Worm (Caenorhabditis elegans): ENCODE data around the gene H12D21.5.

Gene H12D21.5

ce11 chrV:14849628-14850027 is 44.2 kb upstream of the H12D21.5 start (continued):
- TF ChIP-seq hrde-1 (tag; optimal IDR thresholded peaks at IDR 0.05; ENCODE audit: borderline replicate concordance) (no peak), ZK185.1 (tag; optimal IDR thresholded peaks at IDR 0.05; ENCODE audit: poor library complexity, severe bottlenecking) (peak; percentile 53), attf-3 (GFP tag; conservative IDR thresholded peaks at IDR 0.05) (no peak), ztf-25 (GFP tag; IDR thresholded peaks at IDR 0.05) (no peak), tlf-1 (GFP tag; optimal IDR thresholded peaks at IDR 0.05) (peak; percentile 39), lin-40 (tag; optimal IDR thresholded peaks at IDR 0.05) (peak; percentile 80), nhr-27 (tag; optimal IDR thresholded peaks at IDR 0.05) (no peak), ceh-100 (GFP tag; IDR thresholded peaks at IDR 0.05) (no peak), tbx-9 (tag; optimal IDR thresholded peaks at IDR 0.05; ENCODE audit: borderline replicate concordance) (no peak), tbp1 (GFP tag; optimal IDR thresholded peaks at IDR 0.05) (peak; percentile 45), efl-1 (GFP tag; optimal IDR thresholded peaks at IDR 0.05) (no peak), somi-1 (GFP tag; optimal IDR thresholded peaks at IDR 0.05) (peak; percentile 84), zfh-2 (GFP tag; conservative IDR thresholded peaks at IDR 0.05) (peak; percentile 57; the same call in 1 of the 2 replicates), Y53G8AR.9 (GFP tag; conservative IDR thresholded peaks at IDR 0.05) (no peak; the same call in 1 of the 2 replicates), ztf-26 (tag; optimal IDR thresholded peaks at IDR 0.05) (peak; percentile 79), F39B2.1 (GFP tag; IDR thresholded peaks at IDR 0.05) (no peak), him-1 (tag; optimal IDR thresholded peaks at IDR 0.05) (no peak), aptf-2 (GFP tag; conservative IDR thresholded peaks at IDR 0.05) (no peak), let-607 (tag; optimal IDR thresholded peaks at IDR 0.05) (peak; percentile 34 to 54), Y79H2A.3 (GFP tag; conservative IDR thresholded peaks at IDR 0.05) (no peak; the same call in 1 of the 2 replicates), dox-1 (GFP tag; IDR thresholded peaks at IDR 0.05) (peak; percentile 44; the same call in 1 of the 2 replicates), lsy-27 (tag; optimal IDR thresholded peaks at IDR 0.05; ENCODE audit: borderline replicate concordance, insufficient read depth) (no peak), atf-7 (tag; optimal IDR thresholded peaks at IDR 0.05) (peak; percentile 69), cebp-1 (GFP tag; IDR thresholded peaks at IDR 0.05) (0 out of 2 replicates have a peak, but pooled peaks have one; percentile 24), cebp-1 (tag; optimal IDR thresholded peaks at IDR 0.05) (peak; percentile 76), C06A6.2 (GFP tag; conservative IDR thresholded peaks at IDR 0.05) (peak; percentile 42; the same call in 1 of the 2 replicates), F23B12.7 (tag; optimal IDR thresholded peaks at IDR 0.05; ENCODE audit: insufficient read depth) (peak; percentile 50), F37B4.10 (GFP tag; IDR thresholded peaks at IDR 0.05) (0 out of 2 replicates have a peak, but pooled peaks have one; percentile 30), snpc-3.4 (tag; optimal IDR thresholded peaks at IDR 0.05) (peak; percentile 4), rcor-1 (GFP tag; IDR thresholded peaks at IDR 0.05) (no peak), lin-35 (GFP tag; optimal IDR thresholded peaks at IDR 0.05) (peak in 1 of 3 experiments; percentile 54), nfyb-1 (GFP tag; IDR thresholded peaks at IDR 0.05) (peak; percentile 72; the same call in 1 of the 2 replicates), F33H1.4 (GFP tag; IDR thresholded peaks at IDR 0.05) (no peak), F57A8.1 (GFP tag; optimal IDR thresholded peaks at IDR 0.05) (no peak), dpl-1 (GFP tag; optimal IDR thresholded peaks at IDR 0.05) (no peak)

- TF ChIP-seq B0019.2 (GFP tag; conservative IDR thresholded peaks at IDR 0.05) (no peak), F23B12.7 (tag; optimal IDR thresholded peaks at IDR 0.05; ENCODE audit: insufficient read depth) (no peak), tbp1 (GFP tag; optimal IDR thresholded peaks at IDR 0.05) (peak; percentile 39), mcd-1 (GFP tag; IDR thresholded peaks at IDR 0.05) (0 out of 2 replicates have a peak, but pooled peaks have one; percentile 24), lsl-1 (GFP tag; optimal IDR thresholded peaks at IDR 0.05) (no peak), egl-18 (GFP tag; IDR thresholded peaks at IDR 0.05) (no peak), athp-1 (tag; optimal IDR thresholded peaks at IDR 0.05) (no peak), xnd-1 (tag; optimal IDR thresholded peaks at IDR 0.05) (no peak), hmg-20 (GFP tag; IDR thresholded peaks at IDR 0.05) (no peak; the same call in 1 of the 2 replicates), ztf-18 (tag; optimal IDR thresholded peaks at IDR 0.05) (no peak), ekl-4 (GFP tag; IDR thresholded peaks at IDR 0.05) (peak; percentile 61; the same call in 1 of the 2 replicates), hsf-1 (GFP tag; IDR thresholded peaks at IDR 0.05) (peak; percentile 82; the same call in 1 of the 2 replicates), aptf-2 (GFP tag; conservative IDR thresholded peaks at IDR 0.05) (no peak), dpff-1 (tag; optimal IDR thresholded peaks at IDR 0.05) (no peak), Y67H2A.10 (GFP tag; conservative IDR thresholded peaks at IDR 0.05) (no peak), attf-6 (GFP tag; IDR thresholded peaks at IDR 0.05) (no peak), hrde-1 (tag; optimal IDR thresholded peaks at IDR 0.05; ENCODE audit: borderline replicate concordance) (no peak)
Measured at ce11 chrV:14850530-14850929, 43.3 kb upstream of the H12D21.5 start.

Measured in whole organism, young adult.